Fruit fly (Drosophila melanogaster): Measurements from ENCODE around the gene CG4822.

The CG4822 gene

DNA sequence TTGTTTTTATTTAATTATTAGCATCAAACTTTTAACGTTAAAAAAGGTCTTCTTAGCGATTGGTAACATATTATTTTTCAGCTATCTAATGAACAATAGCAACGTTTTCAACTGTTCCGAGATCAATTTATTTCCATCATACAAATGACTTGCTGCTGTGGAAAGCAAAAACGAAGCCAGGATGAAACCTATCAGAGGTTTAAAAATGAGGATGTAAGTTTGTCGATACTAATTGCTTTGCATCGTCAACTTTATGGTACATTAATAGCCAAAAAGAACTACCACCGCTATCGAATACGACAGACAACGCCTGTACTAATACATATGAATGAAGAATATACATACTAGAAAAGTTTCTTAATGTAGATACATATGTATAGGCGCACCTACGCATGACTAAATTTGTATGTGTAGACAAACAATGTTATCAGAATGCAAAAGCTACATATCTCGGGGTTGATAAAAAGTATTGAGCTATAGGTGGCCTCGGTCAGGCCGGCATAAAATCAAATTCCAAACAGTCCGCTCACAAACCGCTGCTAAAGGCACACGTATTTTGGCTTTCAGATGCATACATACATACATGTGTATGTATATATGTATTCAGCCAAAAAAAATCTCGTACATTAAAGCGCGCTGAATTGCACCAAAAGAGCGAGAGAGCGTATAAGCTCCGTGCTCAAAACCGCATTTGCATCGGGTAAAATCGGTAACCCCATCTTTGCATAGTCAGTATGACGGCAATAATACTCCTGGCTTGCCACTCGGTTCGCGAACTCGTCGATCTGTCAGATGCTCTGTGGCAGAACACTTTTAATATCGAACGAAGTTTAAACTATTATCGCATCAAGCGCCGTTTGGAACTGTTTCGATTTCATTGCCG is 49.4 kb downstream of the CG4822 start (continued):
- TF ChIP-seq Xbp1 (GFP tag; optimal IDR thresholded peaks at IDR 0.05) (no peak), pum (GFP tag; optimal IDR thresholded peaks at IDR 0.05) (no peak), jigr1 (GFP tag; IDR thresholded peaks at IDR 0.05) (no peak), CG7839 (tag; optimal IDR thresholded peaks at IDR 0.05) (no peak), CG5180 (GFP tag; optimal IDR thresholded peaks at IDR 0.05) (no peak), klu (GFP tag; IDR thresholded peaks at IDR 0.05) (no peak), CG11456 (GFP tag; IDR thresholded peaks at IDR 0.05) (no peak), CrebB (tag; optimal IDR thresholded peaks at IDR 0.05) (no peak), CG33213 (GFP tag; optimal IDR thresholded peaks at IDR 0.05) (no peak), CG7987 (GFP tag; optimal IDR thresholded peaks at IDR 0.05) (no peak), otp (GFP tag; IDR thresholded peaks at IDR 0.05) (no peak), CG2129 (GFP tag; IDR thresholded peaks at IDR 0.05; ENCODE audit: partially characterized antibody) (no peak), ac (GFP tag; optimal IDR thresholded peaks at IDR 0.05) (no peak), ro (GFP tag; IDR thresholded peaks at IDR 0.05) (no peak), lov (optimal IDR thresholded peaks at IDR 0.05) (no peak), lov (GFP tag; IDR thresholded peaks at IDR 0.05) (no peak), Blimp-1 (GFP tag; optimal IDR thresholded peaks at IDR 0.05) (no peak), Drgx (GFP tag; IDR thresholded peaks at IDR 0.05) (no peak), ftz-f1 (GFP tag; optimal IDR thresholded peaks at IDR 0.05) (peak; percentile 66), ap (GFP tag; IDR thresholded peaks at IDR 0.05) (no peak), CG6689 (GFP tag; IDR thresholded peaks at IDR 0.05) (no peak), CG10274 (GFP tag; optimal IDR thresholded peaks at IDR 0.05) (no peak), wdn (GFP tag; IDR thresholded peaks at IDR 0.05) (no peak), Adf1 (GFP tag; IDR thresholded peaks at IDR 0.05) (no peak; the same call in 1 of the 2 replicates), CG4730 (GFP tag; IDR thresholded peaks at IDR 0.05) (no peak), tx (GFP tag; optimal IDR thresholded peaks at IDR 0.05) (no peak), Fer3 (tag; optimal IDR thresholded peaks at IDR 0.05) (no peak), fu2 (GFP tag; optimal IDR thresholded peaks at IDR 0.05) (no peak), unc-4 (GFP tag; IDR thresholded peaks at IDR 0.05; ENCODE audit: partially characterized antibody) (peak; percentile 28; the same call in 1 of the 2 replicates), CG17612 (GFP tag; IDR thresholded peaks at IDR 0.05) (no peak), Hand (GFP tag; optimal IDR thresholded peaks at IDR 0.05) (peak; percentile 5), scrt (GFP tag; optimal IDR thresholded peaks at IDR 0.05) (no peak), Hmx (GFP tag; optimal IDR thresholded peaks at IDR 0.05) (no peak), Mad (GFP tag; optimal IDR thresholded peaks at IDR 0.05) (no peak), CG15269 (tag; optimal IDR thresholded peaks at IDR 0.05) (no peak), Trl (optimal IDR thresholded peaks at IDR 0.05) (peak; percentile 57 to 65), Trl (GFP tag; optimal IDR thresholded peaks at IDR 0.05) (no peak), CG6683 (GFP tag; optimal IDR thresholded peaks at IDR 0.05) (no peak), GATAe (GFP tag; conservative IDR thresholded peaks at IDR 0.05) (peak; percentile 53), nmo (GFP tag; optimal IDR thresholded peaks at IDR 0.05) (no peak), sisA (GFP tag; IDR thresholded peaks at IDR 0.05) (no peak), Pdp1 (GFP tag; optimal IDR thresholded peaks at IDR 0.05) (peak in 1 of 2 experiments; percentile 88), Bgb (GFP tag; IDR thresholded peaks at IDR 0.05; ENCODE audit: partially characterized antibody) (peak; percentile 53), CG17186 (GFP tag; optimal IDR thresholded peaks at IDR 0.05) (no peak), CG4328 (GFP tag; optimal IDR thresholded peaks at IDR 0.05) (no peak), CG15011 (GFP tag; optimal IDR thresholded peaks at IDR 0.05) (no peak), CG17361 (GFP tag; IDR thresholded peaks at IDR 0.05) (no peak), corto (GFP tag; optimal IDR thresholded peaks at IDR 0.05) (no peak), kay (GFP tag; optimal IDR thresholded peaks at IDR 0.05) (no peak), Atf-2 (GFP tag; optimal IDR thresholded peaks at IDR 0.05) (no peak)

All from whole organism, embryonic.